Worm (Caenorhabditis elegans): ENCODE results near the gene F59B10.5.

The F59B10.5 gene

DNA sequence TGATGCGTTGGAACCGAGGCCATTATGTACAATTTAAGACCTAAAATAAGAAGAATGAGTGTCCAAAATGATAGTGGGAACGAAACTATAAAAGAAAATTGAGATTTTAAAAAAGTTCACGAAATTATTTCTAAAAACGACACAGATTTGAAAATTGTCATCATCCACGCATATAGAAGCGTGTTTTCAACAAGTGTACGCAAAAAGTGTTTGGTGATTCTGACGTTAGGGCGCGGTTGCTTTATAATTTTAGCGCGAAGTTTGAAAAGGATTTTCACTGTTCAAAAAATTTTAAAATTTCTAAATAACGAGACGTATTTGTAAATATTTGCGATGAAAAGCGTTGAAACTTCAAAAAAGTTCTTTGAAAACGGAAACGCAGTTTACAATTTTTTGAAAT is 39.9 kb upstream of the F59B10.5 start, which contains the start of gene cdc-48.1 (continued):
- TF ChIP-seq ZK546.5 (tag; optimal IDR thresholded peaks at IDR 0.05) (peak; percentile 93), aly-2 (tag; optimal IDR thresholded peaks at IDR 0.05) (peak; percentile 81), nhr-11 (tag; optimal IDR thresholded peaks at IDR 0.05) (peak; percentile 98), mbf-1 (tag; optimal IDR thresholded peaks at IDR 0.05) (peak; percentile 70), unc-62 (GFP tag; optimal IDR thresholded peaks at IDR 0.05) (peak; percentile 98), mdl-1 (tag; optimal IDR thresholded peaks at IDR 0.05) (peak; percentile 39 to 97), crh-2 (tag; optimal IDR thresholded peaks at IDR 0.05) (peak; percentile 100), lin-39 (tag; optimal IDR thresholded peaks at IDR 0.05) (peak; percentile 99), snpc-4 (tag; optimal IDR thresholded peaks at IDR 0.05) (peak; percentile 95), zag-1 (tag; optimal IDR thresholded peaks at IDR 0.05) (peak; percentile 100), nhr-23 (tag; optimal IDR thresholded peaks at IDR 0.05) (peak; percentile 62), R02D3.7 (tag; optimal IDR thresholded peaks at IDR 0.05) (peak; percentile 91), mab-5 (tag; optimal IDR thresholded peaks at IDR 0.05) (peak; percentile 98), nhr-237 (tag; optimal IDR thresholded peaks at IDR 0.05) (peak; percentile 93), elt-1 (tag; optimal IDR thresholded peaks at IDR 0.05) (peak; percentile 47), unc-39 (tag; optimal IDR thresholded peaks at IDR 0.05) (peak; percentile 57), sem-4 (tag; optimal IDR thresholded peaks at IDR 0.05) (peak; percentile 100), nhr-129 (tag; optimal IDR thresholded peaks at IDR 0.05) (peak; percentile 99), sma-9 (GFP tag; optimal IDR thresholded peaks at IDR 0.05) (peak; percentile 100), sma-9 (tag; optimal IDR thresholded peaks at IDR 0.05) (peak; percentile 49), ceh-82 (tag; optimal IDR thresholded peaks at IDR 0.05) (peak; percentile 98), lin-13 (GFP tag; optimal IDR thresholded peaks at IDR 0.05) (peak; percentile 100), egl-27 (tag; optimal IDR thresholded peaks at IDR 0.05) (peak; percentile 100), peb-1 (tag; optimal IDR thresholded peaks at IDR 0.05) (peak; percentile 55), nhr-6 (tag; optimal IDR thresholded peaks at IDR 0.05) (peak; percentile 100), ztf-1 (GFP tag; conservative IDR thresholded peaks at IDR 0.05) (peak; percentile 99; the same call in 1 of the 2 replicates), nhr-10 (tag; optimal IDR thresholded peaks at IDR 0.05) (peak; percentile 95)

DNA sequence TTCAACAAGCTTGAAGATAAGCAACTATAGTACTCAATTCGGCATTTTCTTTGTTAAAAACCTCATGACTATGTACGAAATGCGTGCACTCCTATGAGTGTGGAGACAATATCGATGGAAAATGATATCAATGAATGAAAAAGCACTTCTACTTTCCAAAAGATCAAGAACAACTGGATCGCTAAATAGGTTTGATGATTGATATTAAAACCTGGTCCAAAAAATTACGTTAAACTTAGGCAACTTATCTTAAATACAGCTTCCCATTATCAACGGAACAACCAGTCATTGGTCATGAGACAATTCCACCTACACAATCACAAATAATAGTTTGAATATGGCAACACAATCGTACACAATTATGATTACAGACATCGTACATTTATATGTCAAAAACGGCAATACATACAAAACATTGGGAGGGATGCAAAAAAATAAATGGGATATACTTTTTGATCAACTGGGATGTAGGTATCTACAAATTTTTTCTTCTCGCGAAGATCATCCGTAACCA is 36.2 kb upstream of the F59B10.5 start:
- TF ChIP-seq fos-1 (tag; optimal IDR thresholded peaks at IDR 0.05) (peak; percentile 4), nhr-129 (tag; optimal IDR thresholded peaks at IDR 0.05) (no peak), Y55F3AM.14 (GFP tag; optimal IDR thresholded peaks at IDR 0.05) (no peak), ZK546.5 (tag; optimal IDR thresholded peaks at IDR 0.05) (no peak), mbf-1 (tag; optimal IDR thresholded peaks at IDR 0.05) (no peak), sma-3 (GFP tag; optimal IDR thresholded peaks at IDR 0.05) (no peak), nhr-23 (tag; optimal IDR thresholded peaks at IDR 0.05) (no peak), elt-3 (tag; optimal IDR thresholded peaks at IDR 0.05) (no peak), nhr-21 (tag; optimal IDR thresholded peaks at IDR 0.05) (peak; percentile 23), ama-1 (optimal IDR thresholded peaks at IDR 0.05) (peak; percentile 7), ceh-82 (tag; optimal IDR thresholded peaks at IDR 0.05) (no peak), sem-4 (tag; optimal IDR thresholded peaks at IDR 0.05) (no peak), nhr-6 (tag; optimal IDR thresholded peaks at IDR 0.05) (peak; percentile 13)

DNA sequence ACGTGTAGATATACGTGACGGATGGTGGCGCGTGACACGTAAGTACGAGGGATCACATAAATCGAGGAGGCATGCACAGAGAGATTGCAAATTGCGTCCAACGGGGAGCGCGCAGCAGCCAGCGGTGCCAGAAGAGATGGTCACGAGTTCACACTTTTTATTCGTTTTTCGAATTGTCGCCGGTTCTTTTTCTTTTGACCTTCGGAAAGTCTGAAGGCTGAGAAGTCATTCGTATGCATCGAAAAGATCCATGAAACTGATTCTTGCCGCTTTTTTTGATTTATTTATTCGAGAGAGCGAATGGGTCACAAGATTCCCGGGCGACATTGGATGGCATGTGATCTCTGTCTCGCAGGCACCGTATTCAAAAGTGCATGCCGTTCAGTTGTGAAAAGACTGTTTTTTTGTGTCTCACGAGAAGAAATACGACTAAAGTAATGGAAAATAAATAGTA is 35.5 kb upstream of the F59B10.5 start:
- TF ChIP-seq elt-1 (tag; optimal IDR thresholded peaks at IDR 0.05) (no peak), F13H6.1 (tag; optimal IDR thresholded peaks at IDR 0.05) (peak; percentile 50), egl-27 (tag; optimal IDR thresholded peaks at IDR 0.05) (no peak), nhr-129 (tag; optimal IDR thresholded peaks at IDR 0.05) (peak; percentile 77), lin-39 (tag; optimal IDR thresholded peaks at IDR 0.05) (no peak), sma-9 (GFP tag; optimal IDR thresholded peaks at IDR 0.05) (peak; percentile 73), sma-9 (tag; optimal IDR thresholded peaks at IDR 0.05) (no peak), blmp-1 (tag; optimal IDR thresholded peaks at IDR 0.05; ENCODE audit: insufficient read depth) (peak; percentile 60), unc-39 (tag; optimal IDR thresholded peaks at IDR 0.05) (no peak), sma-3 (GFP tag; optimal IDR thresholded peaks at IDR 0.05) (peak; percentile 59), unc-62 (GFP tag; optimal IDR thresholded peaks at IDR 0.05) (no peak), C34F6.9 (tag; optimal IDR thresholded peaks at IDR 0.05) (peak; percentile 86), gmeb-1 (tag; optimal IDR thresholded peaks at IDR 0.05) (peak; percentile 60), nhr-77 (tag; optimal IDR thresholded peaks at IDR 0.05) (no peak), snpc-4 (tag; optimal IDR thresholded peaks at IDR 0.05) (peak; percentile 28), lsy-2 (tag; optimal IDR thresholded peaks at IDR 0.05) (peak in 1 of 2 experiments; percentile 67), Y55F3AM.14 (GFP tag; optimal IDR thresholded peaks at IDR 0.05) (peak; percentile 53), sem-4 (tag; optimal IDR thresholded peaks at IDR 0.05) (peak; percentile 73), R02D3.7 (tag; optimal IDR thresholded peaks at IDR 0.05) (no peak), mdl-1 (tag; optimal IDR thresholded peaks at IDR 0.05) (peak in 1 of 2 experiments; percentile 7), nhr-21 (tag; optimal IDR thresholded peaks at IDR 0.05) (peak; percentile 68), ztf-4 (tag; optimal IDR thresholded peaks at IDR 0.05) (peak; percentile 62), mab-5 (tag; optimal IDR thresholded peaks at IDR 0.05) (peak; percentile 41), peb-1 (tag; optimal IDR thresholded peaks at IDR 0.05) (no peak), lin-11 (tag; optimal IDR thresholded peaks at IDR 0.05) (peak; percentile 16), lin-13 (GFP tag; optimal IDR thresholded peaks at IDR 0.05) (peak; percentile 3), ama-1 (optimal IDR thresholded peaks at IDR 0.05) (peak; percentile 81), fos-1 (tag; optimal IDR thresholded peaks at IDR 0.05) (no peak), nhr-25 (tag; optimal IDR thresholded peaks at IDR 0.05) (peak; percentile 85)

Data from whole organism, L2 larva.